Worm (Caenorhabditis elegans) whole organism, young adult: ENCODE results near the gene cah-1.

Source experiments
- F52B5.7 ChIP-seq: sonication (generic microtip); optimal IDR thresholded peaks from 2 replicates; lab custom pipeline; 2016; ENCODE audit warnings: mild to moderate bottlenecking, missing genetic modification characterization, missing compliant biosample characterization
- Y53G8AR.9 ChIP-seq: fragments of 200-800 bp; sonication (Bioruptor generic); conservative IDR thresholded peaks from 2 replicates; pipeline ENCODE4 v1.3.6; 2022; ENCODE audit warnings: missing genetic modification reagents, missing genetic modification characterization, missing compliant biosample characterization
- ZK185.1 ChIP-seq: sonication (generic microtip); optimal IDR thresholded peaks from 2 replicates; lab custom pipeline; 2016; ENCODE audit warnings: mild to moderate bottlenecking, missing genetic modification characterization, missing compliant biosample characterization; ENCODE audit not compliant: poor library complexity, severe bottlenecking
- ama-1 ChIP-seq, 3 experiments: fragments of 150-350 bp in 1 of 3; sonication (generic microtip) in 2 of 3; optimal IDR thresholded peaks; 2 replicates each; lab custom pipeline; 2014 to 2018; ENCODE audit warnings: missing biosample characterization in 2 of 3, missing genetic modification characterization in 2 of 3, missing genetic modification reagents in 2 of 3
- ccch-3 ChIP-seq: fragments of 200-800 bp; sonication (Bioruptor generic); optimal IDR thresholded peaks from 2 replicates; lab custom pipeline; 2018; ENCODE audit warnings: mild to moderate bottlenecking, missing genetic modification characterization, missing compliant biosample characterization
- ceh-79 ChIP-seq: sonication (generic microtip); optimal IDR thresholded peaks from 2 replicates; lab custom pipeline; 2017; ENCODE audit warnings: mild to moderate bottlenecking, missing genetic modification characterization, missing compliant biosample characterization
- let-607 ChIP-seq, 2 experiments: fragments of 200-800 bp in 1 of 2; sonication (Bioruptor generic) in 1 of 2; sonication (generic microtip) in 1 of 2; optimal IDR thresholded peaks; 2 replicates each; lab custom pipeline; 2016 to 2018; ENCODE audit warnings: mild to moderate bottlenecking in 2 of 2, missing compliant biosample characterization in 2 of 2, missing genetic modification characterization in 2 of 2, moderate library complexity in 2 of 2, missing genotype in 1 of 2
- madf-6 ChIP-seq: fragments of 200-800 bp; sonication (Bioruptor generic); IDR thresholded peaks from 2 replicates; pipeline ENCODE4 v1.3.6; 2022; ENCODE audit warnings: missing genetic modification reagents, missing genetic modification characterization, missing compliant biosample characterization
- nfyb-1 ChIP-seq: fragments of 200-800 bp; sonication (Bioruptor generic); IDR thresholded peaks from 2 replicates; pipeline ENCODE4 v1.3.6; 2022; ENCODE audit warnings: missing genetic modification reagents, missing genetic modification characterization, missing compliant biosample characterization
- nhr-179 ChIP-seq: sonication (generic microtip); optimal IDR thresholded peaks from 2 replicates; lab custom pipeline; 2016; ENCODE audit warnings: mild to moderate bottlenecking, missing genetic modification characterization, missing compliant biosample characterization
- snpc-4 ChIP-seq, 5 experiments: fragments of 150-350 bp in 1 of 5; sonication (generic microtip) in 4 of 5; optimal IDR thresholded peaks; 2 replicates each; lab custom pipeline; 2014 to 2018; ENCODE audit warnings: missing genetic modification characterization in 5 of 5, missing biosample characterization in 3 of 5, antibody characterized with exemption in 2 of 5, mild to moderate bottlenecking in 2 of 5, missing compliant biosample characterization in 2 of 5, missing genotype in 2 of 5, moderate library complexity in 2 of 5, missing genetic modification reagents in 1 of 5
- zfh-2 ChIP-seq: fragments of 200-800 bp; sonication (Bioruptor generic); conservative IDR thresholded peaks from 2 replicates; pipeline ENCODE4 v1.3.6; 2022; ENCODE audit warnings: missing genetic modification reagents, missing genetic modification characterization, missing compliant biosample characterization
- zim-3 ChIP-seq: sonication (generic microtip); optimal IDR thresholded peaks from 2 replicates; lab custom pipeline; 2017; ENCODE audit warnings: mild to moderate bottlenecking, missing genetic modification characterization, moderate library complexity, missing compliant biosample characterization
- ztf-25 ChIP-seq: fragments of 200-800 bp; sonication (Bioruptor generic); IDR thresholded peaks from 2 replicates; pipeline ENCODE4 v1.3.6; 2022; ENCODE audit warnings: missing genetic modification reagents, missing genetic modification characterization, missing compliant biosample characterization

DNA sequence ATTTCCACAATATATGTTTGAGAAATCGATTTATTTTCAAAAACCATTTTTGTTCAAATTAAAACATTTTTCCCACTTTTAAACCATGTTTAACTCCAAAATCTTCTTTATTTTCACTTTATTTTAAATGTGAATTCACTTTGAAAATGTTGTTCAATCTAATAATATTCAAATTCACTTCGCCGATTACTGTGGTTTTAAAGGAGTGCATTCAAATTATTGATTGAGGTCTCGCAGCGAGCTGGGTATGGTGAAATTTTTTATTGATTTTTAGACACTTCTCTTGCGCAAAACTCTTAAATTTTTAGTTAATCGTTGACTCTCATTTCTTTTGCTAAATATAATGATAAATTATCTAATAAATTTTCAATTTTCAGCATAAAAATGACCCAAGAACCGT lies 37.7 kb downstream of the cah-1 start, which contains the start of gene C45G9.5:
- TF ChIP-seq zfh-2 (GFP tag; lab: Robert Waterston, UW) (no peak), snpc-4 (GFP tag; optimal IDR thresholded peaks at IDR 0.05; lab: Kevin White, UChicago) (no peak), snpc-4 (tag; optimal IDR thresholded peaks at IDR 0.05; lab: Kevin White, UChicago) (no peak), ZK185.1 (tag; lab: Kevin White, UChicago) (no peak), ama-1 (optimal IDR thresholded peaks at IDR 0.05; lab: Kevin White, UChicago) (no peak), ama-1 (GFP tag; optimal IDR thresholded peaks at IDR 0.05; lab: Kevin White, UChicago) (no peak), Y53G8AR.9 (GFP tag; lab: Robert Waterston, UW) (no peak), zim-3 (tag; lab: Kevin White, UChicago) (no peak), ccch-3 (GFP tag; lab: Kevin White, UChicago) (no peak), nfyb-1 (GFP tag; lab: Robert Waterston, UW) (no peak), ceh-79 (tag; lab: Kevin White, UChicago) (no peak), ztf-25 (GFP tag; lab: Robert Waterston, UW) (no peak), nhr-179 (no peak), madf-6 (GFP tag; lab: Robert Waterston, UW) (peak; percentile 90), let-607 (tag; optimal IDR thresholded peaks at IDR 0.05; lab: Kevin White, UChicago) (no peak), F52B5.7 (no peak)
